Worm (Caenorhabditis elegans): ENCODE measurements around the gene Y105C5A.10.
"Not testable (repeated sequence)": the region's sequence is repeated elsewhere in the genome, so short reads cannot be mapped to it uniquely, and the experiment has no call there.

Gene Y105C5A.10

DNA sequence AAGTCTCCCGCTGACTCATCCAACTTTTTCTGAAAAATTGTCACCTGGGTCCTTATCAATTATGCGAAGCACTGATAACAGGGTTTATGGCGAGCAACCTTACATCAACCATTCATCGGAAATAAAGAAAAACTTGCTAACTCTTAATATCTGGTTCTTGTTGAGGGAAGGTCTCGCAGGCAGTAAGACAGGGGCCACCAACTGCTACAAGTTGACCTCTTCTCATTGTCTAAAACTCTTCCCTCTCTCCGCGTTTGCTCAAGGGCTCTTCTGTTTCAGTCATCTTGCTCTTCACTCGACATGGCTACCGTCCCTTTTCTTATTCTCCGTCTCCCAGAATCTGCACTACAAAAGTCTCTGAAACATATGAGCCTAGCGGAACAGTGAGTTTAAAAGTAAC, at the start of gene Y105C5A.10:
TSS of gene Y105C5A.10 (plus strand) at position 301 of the 400 bp plus-strand sequence.
- TF ChIP-seq flh-1 (GFP tag; optimal IDR thresholded peaks at IDR 0.05); ceh-43 (GFP tag; optimal IDR thresholded peaks at IDR 0.05); nhr-12 (tag; optimal IDR thresholded peaks at IDR 0.05): not testable (repeated sequence)

DNA sequence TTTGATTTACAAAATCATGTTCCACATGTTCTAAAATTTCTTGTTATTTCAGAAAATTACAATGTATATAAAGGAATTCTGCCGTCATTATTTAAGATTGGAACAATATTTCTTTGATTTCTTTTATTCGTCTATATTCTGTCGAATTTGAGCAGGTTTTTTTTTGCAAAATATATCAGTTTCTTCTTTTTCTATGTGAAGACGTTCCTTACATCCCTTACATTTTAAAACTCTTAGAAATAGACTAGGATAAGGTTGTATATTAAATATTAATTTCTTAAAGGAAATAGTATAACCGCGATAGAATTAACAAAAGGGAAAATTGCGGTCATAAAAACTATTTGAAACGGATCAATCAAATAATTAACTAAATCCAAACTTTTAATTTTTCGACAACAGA, 46.7 kb upstream of the Y105C5A.10 start:
- no peak for TF ChIP-seq snpc-4 (tag; optimal IDR thresholded peaks at IDR 0.05)
- TF ChIP-seq mab-5 (tag; optimal IDR thresholded peaks at IDR 0.05) = no peak
- no peak for TF ChIP-seq sptf-1 (tag; optimal IDR thresholded peaks at IDR 0.05)
- no peak for TF ChIP-seq ceh-83 (GFP tag; optimal IDR thresholded peaks at IDR 0.05)
- TF ChIP-seq tbx-8 (GFP tag; optimal IDR thresholded peaks at IDR 0.05) = no peak
- no peak for TF ChIP-seq flh-1 (GFP tag; optimal IDR thresholded peaks at IDR 0.05)
- TF ChIP-seq lsy-2 (tag; optimal IDR thresholded peaks at IDR 0.05) = no peak
- TF ChIP-seq ceh-43 (GFP tag; optimal IDR thresholded peaks at IDR 0.05) = no peak
- no peak for TF ChIP-seq elt-1 (tag; optimal IDR thresholded peaks at IDR 0.05; ENCODE audit: borderline replicate concordance, insufficient read depth)
- no peak for TF ChIP-seq unc-62 (GFP tag; optimal IDR thresholded peaks at IDR 0.05)
- no peak for TF ChIP-seq ztf-11 (tag; optimal IDR thresholded peaks at IDR 0.05)

DNA sequence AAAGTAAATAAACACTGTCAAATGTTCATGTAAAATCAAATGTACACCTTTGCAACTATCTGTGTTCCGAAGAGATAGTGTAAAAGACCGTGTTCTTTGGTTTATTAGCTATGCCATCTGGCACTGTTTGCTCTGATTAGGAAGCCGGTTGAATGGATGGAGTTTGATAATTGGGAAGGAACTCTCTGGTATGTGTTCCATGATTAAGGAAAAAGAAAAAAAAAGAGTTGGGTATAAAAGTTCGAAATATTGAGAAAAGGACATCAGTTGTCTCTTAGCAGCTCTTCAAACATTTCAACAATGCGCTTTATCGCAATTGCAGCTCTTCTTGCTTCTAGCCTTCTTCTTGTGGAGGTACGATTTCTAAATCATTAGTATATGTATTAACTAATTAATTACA, 45.2 kb upstream of the Y105C5A.10 start, which contains the start of gene abu-5:
TSS of gene abu-5 (plus strand) at position 301 of the 400 bp plus-strand sequence.
- not testable (repeated sequence) for TF ChIP-seq ztf-11, blmp-1, mab-5 (tag; optimal IDR thresholded peaks at IDR 0.05)

DNA sequence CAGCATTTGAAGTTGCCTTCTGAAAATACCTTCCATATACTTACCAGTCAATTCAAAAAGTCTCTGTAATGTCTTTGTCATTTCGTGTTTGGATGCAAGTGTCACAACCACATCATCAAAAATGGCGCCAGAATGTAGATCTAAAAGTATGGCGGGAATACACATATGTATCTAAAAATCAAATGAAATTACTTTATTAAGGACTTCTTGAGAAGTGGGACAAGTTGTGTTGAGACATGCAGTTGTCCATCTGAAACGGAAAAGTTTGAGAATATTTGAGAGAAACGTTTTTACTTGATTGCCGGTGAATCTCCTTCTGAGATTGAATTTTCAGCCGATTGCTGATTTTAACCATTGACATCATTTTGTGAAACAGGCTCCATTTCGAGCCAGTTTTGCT, 43.6 kb upstream of the Y105C5A.10 start:
- TF ChIP-seq nhr-2 (tag; optimal IDR thresholded peaks at IDR 0.05) (no peak), blmp-1 (tag; optimal IDR thresholded peaks at IDR 0.05) (no peak), mep-1 (tag; optimal IDR thresholded peaks at IDR 0.05) (no peak), hlh-1 (tag; optimal IDR thresholded peaks at IDR 0.05) (no peak), unc-39 (tag; optimal IDR thresholded peaks at IDR 0.05) (no peak), ces-1 (GFP tag; optimal IDR thresholded peaks at IDR 0.05) (no peak), sem-2 (GFP tag; optimal IDR thresholded peaks at IDR 0.05) (no peak), ztf-11 (tag; optimal IDR thresholded peaks at IDR 0.05) (no peak), ceh-83 (GFP tag; optimal IDR thresholded peaks at IDR 0.05) (no peak), flh-1 (GFP tag; optimal IDR thresholded peaks at IDR 0.05) (no peak), bed-3 (GFP tag; optimal IDR thresholded peaks at IDR 0.05) (no peak), ceh-39 (tag; optimal IDR thresholded peaks at IDR 0.05) (no peak), unc-120 (tag; optimal IDR thresholded peaks at IDR 0.05; ENCODE audit: poor library complexity, severe bottlenecking) (no peak), nhr-28 (tag; optimal IDR thresholded peaks at IDR 0.05) (no peak), nhr-76 (tag; optimal IDR thresholded peaks at IDR 0.05) (no peak), tbx-8 (GFP tag; optimal IDR thresholded peaks at IDR 0.05) (no peak), lsy-2 (tag; optimal IDR thresholded peaks at IDR 0.05) (no peak)

DNA sequence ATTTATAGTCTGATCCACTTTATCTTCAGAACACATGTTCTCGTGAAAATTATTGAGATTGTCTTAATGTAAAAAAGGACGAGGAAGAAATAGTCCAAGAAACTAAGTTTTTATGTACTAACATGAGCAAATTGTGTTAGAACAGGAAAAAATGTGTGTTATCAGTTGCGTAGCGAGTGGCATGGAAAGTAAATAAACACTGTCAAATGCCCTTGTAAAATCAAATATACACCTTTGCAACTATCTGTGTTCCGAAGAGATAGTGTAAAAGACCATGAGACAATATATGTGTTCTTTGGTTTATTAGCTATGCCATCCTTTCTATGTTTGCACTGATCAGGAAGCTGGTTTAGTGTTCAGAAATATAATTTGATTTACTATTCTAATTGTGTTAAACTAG, 42.5 kb upstream of the Y105C5A.10 start:
- TF ChIP-seq sem-2 (GFP tag; optimal IDR thresholded peaks at IDR 0.05) (no peak), ceh-39 (tag; optimal IDR thresholded peaks at IDR 0.05) (no peak), cnd-1 (tag; optimal IDR thresholded peaks at IDR 0.05) (no peak), nhr-28 (tag; optimal IDR thresholded peaks at IDR 0.05) (no peak), ztf-11 (tag; optimal IDR thresholded peaks at IDR 0.05) (no peak), lin-13 (tag; optimal IDR thresholded peaks at IDR 0.05) (no peak)

DNA sequence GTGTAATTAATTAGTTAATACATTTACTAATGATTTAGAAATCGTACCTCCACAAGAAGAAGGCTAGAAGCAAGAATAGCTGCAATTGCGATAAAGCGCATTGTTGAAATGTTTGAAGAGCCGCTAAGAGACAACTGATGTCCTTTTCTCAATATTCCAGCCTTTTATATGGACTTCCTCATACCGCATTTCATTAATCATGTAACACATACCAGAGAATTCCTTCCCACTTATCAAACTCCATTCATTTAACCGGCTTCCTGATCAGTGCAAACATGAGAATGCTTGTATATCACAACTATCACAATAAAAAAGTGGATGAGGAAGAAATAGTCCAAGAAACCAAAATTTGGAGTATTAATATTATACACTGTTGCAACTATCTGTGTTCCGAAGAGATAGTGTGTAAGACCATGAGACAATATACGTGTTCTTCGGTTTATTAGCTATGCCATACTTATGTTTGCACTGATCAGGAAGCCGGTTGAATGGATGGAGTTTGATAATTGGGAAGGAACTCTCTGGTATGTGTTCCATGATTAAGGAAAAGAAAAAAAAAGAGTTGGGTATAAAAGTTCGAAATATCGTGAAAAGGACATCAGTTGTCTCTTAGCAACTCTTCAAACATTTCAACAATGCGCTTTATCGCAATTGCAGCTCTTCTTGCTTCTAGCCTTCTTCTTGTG, 40.5 kb upstream of the Y105C5A.10 start, which contains the start of the genes pqn-78 and pqn-79:
TSS of gene pqn-78 (minus strand) at position 101 of the 686 bp plus-strand sequence.
TSS of gene pqn-79 (plus strand) at position 636 of the 686 bp plus-strand sequence.
- not testable (repeated sequence) for TF ChIP-seq lin-32 (GFP tag; optimal IDR thresholded peaks at IDR 0.05); ceh-39 (tag; optimal IDR thresholded peaks at IDR 0.05); M03D4.4 (tag; optimal IDR thresholded peaks at IDR 0.05)
